Worm (Caenorhabditis elegans) whole organism, L3 larva: ENCODE results near the gene elo-7.

Experiments
- R02D3.7 ChIP-seq: fragments of 150-350 bp; optimal IDR thresholded peaks from 2 replicates; lab custom pipeline; 2014; ENCODE audit warnings: missing biosample characterization, missing genetic modification characterization
- fkh-10 ChIP-seq: sonication (generic microtip); optimal IDR thresholded peaks from 2 replicates; lab custom pipeline; 2017; ENCODE audit warnings: missing biosample characterization, missing genetic modification reagents, missing genetic modification characterization
- lin-39 ChIP-seq: fragments of 150-350 bp; optimal IDR thresholded peaks from 2 replicates; lab custom pipeline; 2018; ENCODE audit warnings: missing biosample characterization, missing genetic modification reagents, missing genetic modification characterization
- unc-62 ChIP-seq: fragments of 150-350 bp; sonication (generic microtip); optimal IDR thresholded peaks from 4 replicates; lab custom pipeline; 2014; ENCODE audit warnings: missing biosample characterization, missing genetic modification reagents, missing genetic modification characterization
- ztf-11 ChIP-seq: fragments of 150-350 bp; optimal IDR thresholded peaks from 2 replicates; lab custom pipeline; 2014; ENCODE audit warnings: missing biosample characterization, missing genetic modification characterization

ce11 chrIV:9523139-9523538 lies 6.6 kb upstream of the elo-7 start:
- TF ChIP-seq R02D3.7 (tag; lab: Kevin White, UChicago) (no peak), lin-39 (tag; lab: Kevin White, UChicago) (no peak), fkh-10 (GFP tag; lab: Kevin White, UChicago) (no peak), unc-62 (GFP tag; lab: Kevin White, UChicago) (no peak), ztf-11 (tag; lab: Kevin White, UChicago) (no peak)
